Worm (Caenorhabditis elegans) whole organism, L3 larva: Measurements from ENCODE around the gene F13E6.1.
A peak's percentile ranks its signal among the peaks of the same experiment; 100 is the strongest.

Source experiments
- R02D3.7 ChIP-seq: fragments of 150-350 bp; optimal IDR thresholded peaks from 2 replicates; lab custom pipeline; 2014; ENCODE audit warnings: missing biosample characterization, missing genetic modification characterization
- ZK546.5 ChIP-seq: sonication (generic microtip); optimal IDR thresholded peaks from 2 replicates; lab custom pipeline; 2017; ENCODE audit warnings: missing biosample characterization, missing genetic modification characterization
- aly-2 ChIP-seq: fragments of 150-350 bp; optimal IDR thresholded peaks from 2 replicates; lab custom pipeline; 2014; ENCODE audit warnings: missing biosample characterization, missing genetic modification characterization
- ama-1 ChIP-seq: fragments of 150-350 bp; optimal IDR thresholded peaks from 2 replicates; lab custom pipeline; 2018
- ceh-16 ChIP-seq: sonication (generic microtip); optimal IDR thresholded peaks from 2 replicates; lab custom pipeline; 2017; ENCODE audit warnings: missing biosample characterization, missing genetic modification characterization
- ceh-9 ChIP-seq: sonication (generic microtip); optimal IDR thresholded peaks from 2 replicates; lab custom pipeline; 2018; ENCODE audit warnings: missing biosample characterization, missing genetic modification characterization
- daf-12 ChIP-seq: fragments of 150-350 bp; optimal IDR thresholded peaks from 2 replicates; lab custom pipeline; 2014; ENCODE audit warnings: missing biosample characterization, missing genetic modification reagents, missing genetic modification characterization
- egl-27 ChIP-seq: sonication (generic microtip); optimal IDR thresholded peaks from 4 replicates; lab custom pipeline; 2017; ENCODE audit warnings: missing biosample characterization, missing genetic modification reagents, missing genetic modification characterization
- egl-5 ChIP-seq: fragments of 150-350 bp; optimal IDR thresholded peaks from 2 replicates; lab custom pipeline; 2017; ENCODE audit warnings: missing biosample characterization, missing genetic modification reagents, missing genetic modification characterization, inconsistent platforms
- elt-1 ChIP-seq: fragments of 150-350 bp; optimal IDR thresholded peaks from 2 replicates; lab custom pipeline; 2014; ENCODE audit warnings: missing biosample characterization, missing genetic modification characterization
- elt-2 ChIP-seq: sonication (generic microtip); optimal IDR thresholded peaks from 2 replicates; lab custom pipeline; 2016; ENCODE audit warnings: missing genetic modification reagents, mild to moderate bottlenecking, missing genetic modification characterization, missing compliant biosample characterization
- elt-3 ChIP-seq, 3 experiments: fragments of 150-350 bp in 1 of 3; sonication (generic microtip) in 2 of 3; optimal IDR thresholded peaks; 2 replicates in 2 of 3; 4 replicates in 1 of 3; lab custom pipeline; 2014 to 2017; ENCODE audit warnings: missing biosample characterization in 3 of 3, missing genetic modification characterization in 3 of 3
- eor-1 ChIP-seq, 2 experiments: fragments of 150-350 bp; optimal IDR thresholded peaks; 2 replicates each; lab custom pipeline; 2014 to 2018; ENCODE audit warnings: missing biosample characterization in 2 of 2, missing genetic modification characterization in 2 of 2
- fkh-10 ChIP-seq: sonication (generic microtip); optimal IDR thresholded peaks from 2 replicates; lab custom pipeline; 2017; ENCODE audit warnings: missing biosample characterization, missing genetic modification reagents, missing genetic modification characterization
- fkh-2 ChIP-seq: fragments of 150-350 bp; optimal IDR thresholded peaks from 2 replicates; lab custom pipeline; 2014; ENCODE audit warnings: missing biosample characterization, missing genetic modification reagents, missing genetic modification characterization
- fos-1 ChIP-seq: fragments of 150-350 bp; optimal IDR thresholded peaks from 2 replicates; lab custom pipeline; 2014; ENCODE audit warnings: missing biosample characterization, missing genetic modification characterization
- hmg-11 ChIP-seq: sonication (generic microtip); optimal IDR thresholded peaks from 2 replicates; lab custom pipeline; 2016; ENCODE audit warnings: missing genetic modification characterization, missing compliant biosample characterization
- lin-39 ChIP-seq: fragments of 150-350 bp; optimal IDR thresholded peaks from 2 replicates; lab custom pipeline; 2018; ENCODE audit warnings: missing biosample characterization, missing genetic modification reagents, missing genetic modification characterization
- lsy-12 ChIP-seq: sonication (generic microtip); optimal IDR thresholded peaks from 2 replicates; lab custom pipeline; 2016; ENCODE audit warnings: mild to moderate bottlenecking, missing genetic modification characterization, missing compliant biosample characterization
- mdl-1 ChIP-seq: fragments of 150-350 bp; optimal IDR thresholded peaks from 2 replicates; lab custom pipeline; 2014; ENCODE audit warnings: missing biosample characterization, missing genetic modification characterization
- nhr-11 ChIP-seq: fragments of 150-350 bp; optimal IDR thresholded peaks from 2 replicates; lab custom pipeline; 2014; ENCODE audit warnings: missing biosample characterization, missing genetic modification characterization
- nhr-23 ChIP-seq: fragments of 150-350 bp; optimal IDR thresholded peaks from 2 replicates; lab custom pipeline; 2014; ENCODE audit warnings: missing biosample characterization, missing genetic modification reagents, missing genetic modification characterization
- nhr-237 ChIP-seq: fragments of 150-350 bp; optimal IDR thresholded peaks from 2 replicates; lab custom pipeline; 2014; ENCODE audit warnings: missing biosample characterization, missing genetic modification characterization
- nhr-25 ChIP-seq: sonication (generic microtip); optimal IDR thresholded peaks from 2 replicates; lab custom pipeline; 2017; ENCODE audit warnings: missing biosample characterization, missing genetic modification characterization
- nhr-67 ChIP-seq: fragments of 150-350 bp; optimal IDR thresholded peaks from 2 replicates; lab custom pipeline; 2014; ENCODE audit warnings: missing biosample characterization, missing genetic modification characterization
- nhr-76 ChIP-seq: fragments of 150-350 bp; sonication (generic microtip); optimal IDR thresholded peaks from 5 replicates; lab custom pipeline; 2014; ENCODE audit warnings: missing biosample characterization, missing genetic modification characterization
- nhr-77 ChIP-seq: fragments of 150-350 bp; optimal IDR thresholded peaks from 2 replicates; lab custom pipeline; 2014; ENCODE audit warnings: missing biosample characterization, missing genetic modification characterization
- pha-4 ChIP-seq: fragments of 150-350 bp; optimal IDR thresholded peaks from 2 replicates; lab custom pipeline; 2014; ENCODE audit warnings: missing biosample characterization, missing genetic modification reagents, missing genetic modification characterization
- pqm-1 ChIP-seq: fragments of 150-350 bp; optimal IDR thresholded peaks from 2 replicates; lab custom pipeline; 2017; ENCODE audit warnings: missing biosample characterization, missing genetic modification characterization, inconsistent platforms
- sea-2 ChIP-seq: fragments of 150-350 bp; sonication (generic microtip); optimal IDR thresholded peaks from 4 replicates; lab custom pipeline; 2014; ENCODE audit warnings: missing biosample characterization, missing genetic modification reagents, missing genetic modification characterization
- skn-1 ChIP-seq: fragments of 150-350 bp; optimal IDR thresholded peaks from 2 replicates; lab custom pipeline; 2014; ENCODE audit warnings: missing biosample characterization, missing genetic modification characterization
- snpc-4 ChIP-seq: fragments of 150-350 bp; optimal IDR thresholded peaks from 2 replicates; lab custom pipeline; 2014; ENCODE audit warnings: missing biosample characterization, missing genetic modification characterization
- tbx-2 ChIP-seq: sonication (generic microtip); optimal IDR thresholded peaks from 2 replicates; lab custom pipeline; 2016; ENCODE audit warnings: mild to moderate bottlenecking, missing genetic modification characterization, missing compliant biosample characterization
- unc-39 ChIP-seq: sonication (generic microtip); optimal IDR thresholded peaks from 4 replicates; lab custom pipeline; 2017; ENCODE audit warnings: missing biosample characterization, missing genetic modification characterization
- unc-62 ChIP-seq: fragments of 150-350 bp; sonication (generic microtip); optimal IDR thresholded peaks from 4 replicates; lab custom pipeline; 2014; ENCODE audit warnings: missing biosample characterization, missing genetic modification reagents, missing genetic modification characterization
- zag-1 ChIP-seq: fragments of 150-350 bp; optimal IDR thresholded peaks from 2 replicates; lab custom pipeline; 2014; ENCODE audit warnings: missing biosample characterization, missing genetic modification characterization
- ztf-4 ChIP-seq: fragments of 150-350 bp; optimal IDR thresholded peaks from 2 replicates; lab custom pipeline; 2014; ENCODE audit warnings: missing biosample characterization, missing genetic modification characterization

F13E6.1 gene

DNA sequence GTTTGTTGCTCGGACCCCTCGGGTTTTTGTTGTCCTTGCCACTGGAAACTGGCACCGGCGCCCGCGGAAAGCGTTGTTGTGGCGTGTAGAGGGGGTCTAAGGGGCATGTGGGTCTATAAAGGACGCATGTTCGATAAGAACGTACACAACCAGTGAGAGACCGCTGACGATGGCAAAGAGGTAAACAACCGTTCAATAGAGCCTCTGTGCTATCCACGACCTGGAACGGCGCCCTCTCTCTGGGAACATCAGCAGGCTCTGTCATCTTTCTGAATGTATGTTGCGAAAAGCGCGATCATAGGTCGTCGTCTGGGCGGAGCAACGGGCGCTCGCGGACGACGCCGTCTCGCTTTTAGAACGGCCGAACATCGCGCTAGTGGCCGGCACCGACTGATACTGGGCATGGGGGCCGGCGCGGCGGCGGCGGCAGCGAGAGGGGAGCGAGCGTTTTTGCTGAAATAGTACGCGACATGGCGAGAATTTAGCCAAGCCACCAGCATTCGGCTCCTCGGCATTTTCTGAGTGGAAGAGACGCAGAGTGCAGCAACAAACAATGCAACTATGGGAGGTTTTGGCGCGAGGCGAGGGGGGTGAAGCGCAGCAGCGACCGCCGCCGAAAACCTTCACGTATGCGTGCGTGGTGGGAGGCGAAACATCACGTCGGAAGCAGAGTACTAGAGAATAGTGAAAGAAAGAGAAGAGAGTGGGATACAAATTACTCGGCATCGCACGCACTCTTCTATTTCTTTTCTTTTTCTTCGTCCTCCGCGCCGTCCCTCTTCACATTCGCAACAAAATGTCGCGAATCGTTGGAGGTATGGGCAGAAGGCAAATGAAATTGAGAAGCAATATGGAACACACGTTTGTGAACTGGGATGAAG is 39.6 kb downstream of the F13E6.1 start (continued):
- peak; percentile 72 for TF ChIP-seq snpc-4 (tag; lab: Kevin White, UChicago)
- TF ChIP-seq egl-5 = peak; percentile 34
- no peak for TF ChIP-seq nhr-77 (tag; lab: Kevin White, UChicago)
- TF ChIP-seq mdl-1 = peak; percentile 51
- peak; percentile 13 for TF ChIP-seq pqm-1
- peak; percentile 44 for TF ChIP-seq unc-62 (GFP tag; lab: Kevin White, UChicago)
- TF ChIP-seq daf-12 (tag; lab: Kevin White, UChicago) = peak; percentile 71
- no peak for TF ChIP-seq ama-1
- no peak for TF ChIP-seq nhr-237 (tag; lab: Kevin White, UChicago)
- TF ChIP-seq lin-39 (tag; lab: Kevin White, UChicago) = peak; percentile 87
- no peak for TF ChIP-seq ZK546.5 (tag; lab: Kevin White, UChicago)
- no peak for TF ChIP-seq fkh-2 (tag; lab: Kevin White, UChicago)
- TF ChIP-seq tbx-2 (tag; lab: Kevin White, UChicago) = peak; percentile 88
- TF ChIP-seq fkh-10 = peak; percentile 48
- peak; percentile 78 for TF ChIP-seq nhr-23
- TF ChIP-seq aly-2 = no peak
- no peak for TF ChIP-seq ceh-16 (tag; lab: Kevin White, UChicago)
- no peak for TF ChIP-seq ceh-9 (tag; lab: Kevin White, UChicago)

DNA sequence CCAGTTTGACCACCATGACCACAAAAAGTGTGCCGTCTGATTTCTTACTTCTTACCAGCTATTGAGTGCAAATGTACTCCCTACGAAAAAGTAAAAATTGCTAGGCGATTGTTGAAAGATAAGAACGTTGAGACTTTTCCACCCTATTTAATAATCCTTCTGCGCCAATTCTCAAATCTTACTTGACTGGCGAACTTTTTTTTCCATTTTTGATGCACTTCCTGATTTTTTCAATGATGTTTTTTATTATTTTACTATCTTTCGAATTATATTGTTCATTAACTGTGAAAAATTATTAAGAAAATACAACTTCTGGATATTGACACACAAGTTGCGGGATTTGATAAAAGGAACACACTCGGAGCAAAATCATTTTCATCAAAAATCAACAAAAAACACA is 41.3 kb downstream of the F13E6.1 start, which contains the start of gene daf-12:
daf-12 (plus strand) TSS at position 301 of the 400 bp plus-strand sequence.
- no peak for TF ChIP-seq elt-3 (tag; optimal IDR thresholded peaks at IDR 0.05; lab: Kevin White, UChicago)
- no peak for TF ChIP-seq ama-1
- TF ChIP-seq aly-2 = no peak
- no peak for TF ChIP-seq nhr-76 (tag; lab: Kevin White, UChicago)
- no peak for TF ChIP-seq pha-4 (tag; lab: Kevin White, UChicago)
- no peak for TF ChIP-seq ztf-4 (tag; lab: Kevin White, UChicago)
- no peak for TF ChIP-seq fkh-10
- no peak for TF ChIP-seq unc-39 (tag; lab: Kevin White, UChicago)
- no peak for TF ChIP-seq nhr-25 (tag; lab: Kevin White, UChicago)
- no peak for TF ChIP-seq sea-2
- TF ChIP-seq daf-12 (tag; lab: Kevin White, UChicago) = no peak
- no peak for TF ChIP-seq ZK546.5 (tag; lab: Kevin White, UChicago)

ce11 chrX:10631873-10632272 is 45.0 kb downstream of the F13E6.1 start:
- TF ChIP-seq pqm-1 (peak; percentile 16), skn-1 (tag; lab: Kevin White, UChicago) (no peak), fos-1 (tag; lab: Kevin White, UChicago) (no peak), elt-2 (tag; lab: Kevin White, UChicago) (peak; percentile 81)
- TF ChIP-seq, all 47 proteins: peak for 2

DNA sequence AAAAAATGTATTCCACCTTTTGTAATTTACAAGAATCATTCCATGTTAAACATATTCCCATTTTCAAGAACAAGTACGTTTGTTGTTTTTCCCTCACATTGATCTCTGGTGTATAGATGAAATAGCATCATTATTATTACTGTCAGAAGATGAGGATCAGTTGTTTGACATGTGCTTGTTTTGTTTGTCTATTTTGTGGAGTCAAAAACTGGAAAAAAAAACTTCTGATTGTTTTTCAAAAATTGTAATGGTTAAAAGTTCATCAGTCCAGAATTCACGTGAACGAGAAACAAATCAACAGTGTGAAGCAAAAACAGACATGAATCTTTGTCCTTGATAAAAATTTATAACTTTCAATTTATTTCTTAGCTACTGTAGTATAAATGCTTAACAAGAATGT is 46.0 kb downstream of the F13E6.1 start:
- no peak for TF ChIP-seq R02D3.7 (tag; lab: Kevin White, UChicago)
- no peak for TF ChIP-seq eor-1 (tag; optimal IDR thresholded peaks at IDR 0.05; lab: Kevin White, UChicago)
- no peak for TF ChIP-seq unc-62 (GFP tag; lab: Kevin White, UChicago)
- TF ChIP-seq elt-1 = no peak
- TF ChIP-seq daf-12 (tag; lab: Kevin White, UChicago) = no peak
- no peak for TF ChIP-seq ztf-4 (tag; lab: Kevin White, UChicago)
- TF ChIP-seq zag-1 (tag; lab: Kevin White, UChicago) = no peak
- no peak for TF ChIP-seq nhr-67 (tag; lab: Kevin White, UChicago)
- no peak for TF ChIP-seq egl-27 (tag; lab: Kevin White, UChicago)
- no peak for TF ChIP-seq pqm-1
- no peak for TF ChIP-seq elt-3 (tag; optimal IDR thresholded peaks at IDR 0.05; lab: Kevin White, UChicago)
- no peak for TF ChIP-seq nhr-11 (tag; lab: Kevin White, UChicago)
- TF ChIP-seq lsy-12 = no peak
- TF ChIP-seq nhr-237 (tag; lab: Kevin White, UChicago) = no peak
- TF ChIP-seq hmg-11 (tag; lab: Kevin White, UChicago) = no peak
